Worm (Caenorhabditis elegans) whole organism, dauer: ENCODE measurements around the gene R102.1.

ENCODE experiments used
- unc-62 ChIP-seq: sonication (generic microtip); optimal IDR thresholded peaks from 2 replicates; lab custom pipeline; 2017; ENCODE audit warnings: missing biosample characterization, missing genetic modification reagents, missing genetic modification characterization

Gene R102.1

ce11 chrIV:10697022-10697979 lies 11.5 kb downstream of the R102.1 start, which contains the start of gene allo-1:
TSS of gene allo-1 (minus strand) at chrIV:10697072.
- no peak for TF ChIP-seq unc-62 (GFP tag; lab: Kevin White, UChicago)

DNA sequence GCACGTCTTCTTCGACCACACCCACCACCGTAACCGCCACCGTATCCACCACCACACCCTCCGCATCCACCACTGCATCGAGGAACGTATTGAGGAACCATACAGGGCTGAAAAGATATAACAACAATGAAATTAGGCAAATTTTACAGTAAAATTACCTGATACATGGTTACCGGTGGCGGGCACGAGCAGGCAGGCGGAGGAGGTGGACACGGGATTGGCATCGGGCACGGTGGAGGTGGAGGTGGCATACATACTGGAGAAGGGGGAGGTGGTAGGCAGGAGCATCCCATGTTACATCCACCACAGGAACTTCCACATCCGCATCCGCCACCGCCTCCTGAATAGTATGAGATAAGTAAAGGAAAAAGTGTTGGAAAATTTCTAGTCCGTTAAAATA lies 12.6 kb downstream of the R102.1 start:
- no peak for TF ChIP-seq unc-62 (GFP tag; lab: Kevin White, UChicago)

DNA sequence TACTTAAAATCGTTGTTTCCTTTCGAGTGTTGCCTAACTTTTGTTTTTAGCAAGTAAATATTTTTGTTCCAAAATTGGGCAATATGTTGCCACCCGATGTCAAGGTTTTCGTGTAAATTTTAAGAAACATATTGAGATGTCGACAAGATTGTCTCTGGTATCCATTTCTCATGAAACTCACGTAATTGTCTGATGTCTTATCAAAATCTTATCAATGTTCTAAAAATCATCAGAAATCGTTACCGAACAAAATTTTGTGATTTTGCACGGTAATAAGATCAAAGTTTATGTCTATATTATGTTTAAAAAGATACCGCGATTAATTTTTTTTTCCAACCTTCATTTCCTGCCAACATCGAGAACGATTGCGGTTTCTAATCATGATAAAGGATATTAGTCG lies 13.2 kb downstream of the R102.1 start:
- no peak for TF ChIP-seq unc-62 (GFP tag; lab: Kevin White, UChicago)

ce11 chrIV:10699660-10700059 lies 13.8 kb downstream of the R102.1 start, which contains the start of gene R102.11:
TSS of gene R102.11 (minus strand) at chrIV:10699760.
- no peak for TF ChIP-seq unc-62 (GFP tag; lab: Kevin White, UChicago)

ce11 chrIV:10701866-10702458 lies 16.1 kb downstream of the R102.1 start:
- no peak for TF ChIP-seq unc-62 (GFP tag; lab: Kevin White, UChicago)

DNA sequence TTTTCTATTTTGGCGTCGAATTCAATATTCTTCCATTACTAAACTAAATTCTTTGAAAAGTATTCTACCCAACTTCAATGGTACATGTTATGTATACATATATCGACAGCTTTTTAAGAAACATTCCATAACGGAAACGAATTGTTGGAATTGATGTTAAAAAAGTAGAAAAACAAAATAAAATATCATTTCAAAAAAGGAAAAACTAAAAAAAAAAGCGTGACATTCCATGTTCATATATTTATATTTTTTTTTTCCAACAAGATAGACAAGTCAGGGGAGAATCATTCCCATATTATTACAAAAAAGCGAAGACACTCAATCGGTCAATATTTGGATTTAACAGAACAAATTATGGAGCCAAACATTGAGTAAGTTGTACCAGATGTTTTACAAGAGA lies 19.3 kb downstream of the R102.1 start, which contains the start of gene R102.10:
R102.10 (plus strand) TSS at position 301 of the 400 bp plus-strand sequence.
- TF ChIP-seq unc-62 (GFP tag; lab: Kevin White, UChicago): no peak

DNA sequence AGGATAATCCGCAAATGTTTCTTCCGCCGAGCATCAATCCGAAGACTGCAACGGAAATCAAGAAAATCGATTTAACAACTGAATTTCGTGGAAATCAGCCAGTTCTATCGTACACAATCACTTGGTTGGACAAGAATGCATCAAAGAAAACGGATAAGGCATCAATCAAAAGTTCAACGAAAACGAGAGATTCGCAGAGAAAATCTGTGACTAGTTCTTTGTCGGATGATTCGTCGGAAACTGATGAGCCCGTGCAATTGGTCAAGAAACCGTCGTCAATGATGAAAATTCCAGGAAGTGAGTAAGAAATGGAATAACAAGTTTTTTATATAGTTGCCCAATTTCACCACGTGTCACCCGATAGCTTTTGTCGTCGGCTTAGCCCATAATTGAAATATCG lies 20.2 kb downstream of the R102.1 start, which contains the start of gene R102.6:
R102.6 (minus strand) TSS at position 101 of the 400 bp plus-strand sequence.
- TF ChIP-seq unc-62 (GFP tag; lab: Kevin White, UChicago): no peak

DNA sequence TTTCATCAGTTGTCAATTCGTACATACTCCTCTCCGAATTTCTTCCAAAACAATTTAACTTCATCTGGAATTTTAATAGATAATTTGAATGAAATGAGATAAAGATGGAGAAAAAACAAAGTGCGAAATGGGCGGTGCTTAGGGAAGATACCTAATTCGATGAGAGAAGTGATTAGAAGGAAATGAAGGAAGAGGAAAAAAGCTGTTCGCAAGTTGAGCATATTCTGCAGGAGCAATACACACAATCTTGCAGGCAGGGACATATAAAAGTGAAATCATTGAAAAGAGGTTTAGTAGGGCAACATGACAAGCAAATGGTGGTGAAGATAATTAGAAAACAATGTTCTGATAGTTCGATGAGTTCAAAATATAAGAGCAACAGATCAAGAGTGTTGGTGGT lies 25.9 kb downstream of the R102.1 start, which contains the start of gene glb-21:
glb-21 (minus strand) TSS at position 66 of the 400 bp plus-strand sequence.
- TF ChIP-seq unc-62 (GFP tag; lab: Kevin White, UChicago): no peak

DNA sequence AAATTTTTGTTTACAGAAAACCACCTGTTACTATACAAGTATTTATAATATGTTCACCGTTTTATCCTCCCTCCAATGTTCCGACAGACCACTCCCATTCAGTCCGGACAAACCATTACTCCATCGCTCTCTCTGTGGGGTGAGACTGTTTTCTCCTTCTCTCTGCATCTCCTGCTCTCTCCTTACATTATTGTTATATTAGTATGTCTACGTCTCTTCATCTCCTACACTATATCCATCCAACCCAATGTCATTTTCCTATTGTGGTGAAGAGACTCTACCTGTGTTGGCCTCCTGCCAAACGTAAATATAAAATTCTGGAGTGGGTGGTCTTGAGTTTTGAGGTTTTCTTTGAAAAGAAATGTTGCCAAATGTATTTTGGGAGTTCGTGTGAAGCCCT lies 28.7 kb downstream of the R102.1 start:
- no peak for TF ChIP-seq unc-62 (GFP tag; lab: Kevin White, UChicago)

DNA sequence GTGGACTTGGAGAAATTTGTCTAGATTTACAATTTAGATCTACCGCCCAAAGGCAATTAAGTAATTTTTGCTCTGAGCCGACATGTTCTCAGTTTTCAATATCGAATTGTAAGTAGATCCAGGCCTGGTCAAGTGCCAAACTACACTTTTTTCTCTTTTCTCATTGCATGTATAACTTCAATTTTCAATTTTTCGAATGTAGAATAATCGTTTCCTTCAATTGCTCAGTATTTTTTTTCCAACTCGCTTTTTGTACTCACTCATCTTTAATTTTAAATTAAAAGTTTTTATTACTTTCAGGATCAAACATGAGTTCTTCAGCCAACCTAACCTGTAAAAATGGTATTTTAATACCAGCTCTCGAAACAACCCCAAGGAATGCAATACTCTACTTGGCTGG lies 30.5 kb downstream of the R102.1 start, which contains the start of gene ncx-3:
ncx-3 (plus strand) TSS at position 301 of the 400 bp plus-strand sequence.
- no peak for TF ChIP-seq unc-62 (GFP tag; lab: Kevin White, UChicago)

DNA sequence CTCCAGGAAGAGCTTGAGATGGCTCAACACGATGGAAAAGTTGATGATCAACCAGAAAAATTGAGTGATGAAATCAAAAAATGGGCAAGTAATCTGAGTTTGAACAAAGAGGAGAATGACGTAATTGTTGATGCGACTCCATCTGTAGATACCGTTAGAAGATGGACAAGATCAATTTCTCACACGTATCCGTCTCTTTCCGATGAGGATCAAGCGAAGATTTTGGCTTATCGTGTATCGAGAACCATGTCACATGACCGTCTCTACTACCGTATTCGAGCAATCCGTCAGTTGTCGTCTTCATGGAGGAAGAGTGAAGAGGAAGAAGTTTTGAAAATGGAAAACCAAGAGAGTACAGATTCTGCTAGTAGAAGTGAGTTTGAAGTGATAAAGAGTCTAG lies 32.2 kb downstream of the R102.1 start:
- TF ChIP-seq unc-62 (GFP tag; lab: Kevin White, UChicago): no peak

DNA sequence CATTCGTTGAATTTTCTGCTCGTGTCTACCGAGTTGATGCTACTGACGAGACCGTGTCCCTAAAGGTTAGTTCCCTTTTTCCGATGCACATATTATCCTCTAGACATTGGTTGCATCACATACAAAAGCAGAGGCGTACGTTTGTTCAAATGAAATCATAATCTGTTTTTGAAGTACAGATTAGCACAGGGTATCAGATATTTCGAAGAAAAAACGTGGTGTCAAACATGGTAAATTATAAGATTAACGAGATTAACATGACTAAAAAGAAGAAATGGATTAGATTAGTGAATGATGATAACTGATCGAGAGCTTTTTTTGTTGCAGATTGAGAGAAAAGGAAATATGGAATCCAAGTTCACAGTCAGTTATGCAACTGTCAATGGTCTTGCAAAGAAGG lies 33.0 kb downstream of the R102.1 start:
- no peak for TF ChIP-seq unc-62 (GFP tag; lab: Kevin White, UChicago)

DNA sequence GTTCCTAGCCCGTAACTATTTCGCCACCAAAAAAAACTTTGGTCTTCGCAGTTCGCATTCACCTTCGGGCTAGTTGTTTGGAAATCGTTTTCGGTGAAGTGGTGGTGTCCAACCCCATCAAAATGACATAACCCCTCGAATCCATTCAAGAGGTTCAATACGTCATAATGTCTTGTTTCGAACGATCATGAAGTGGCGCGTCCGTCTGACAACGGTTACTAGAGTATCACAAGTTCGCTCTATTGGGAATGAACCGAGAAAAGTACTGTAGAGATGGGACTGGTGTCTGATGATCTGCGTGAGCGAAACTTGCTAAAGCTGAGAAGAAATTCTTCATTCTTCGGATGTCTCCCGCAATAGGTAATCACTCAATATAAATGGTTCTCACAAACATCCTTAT lies 41.9 kb downstream of the R102.1 start, which contains the start of gene ZC168.2:
ZC168.2 (plus strand) TSS at position 301 of the 400 bp plus-strand sequence.
- TF ChIP-seq unc-62 (GFP tag; lab: Kevin White, UChicago): no peak

DNA sequence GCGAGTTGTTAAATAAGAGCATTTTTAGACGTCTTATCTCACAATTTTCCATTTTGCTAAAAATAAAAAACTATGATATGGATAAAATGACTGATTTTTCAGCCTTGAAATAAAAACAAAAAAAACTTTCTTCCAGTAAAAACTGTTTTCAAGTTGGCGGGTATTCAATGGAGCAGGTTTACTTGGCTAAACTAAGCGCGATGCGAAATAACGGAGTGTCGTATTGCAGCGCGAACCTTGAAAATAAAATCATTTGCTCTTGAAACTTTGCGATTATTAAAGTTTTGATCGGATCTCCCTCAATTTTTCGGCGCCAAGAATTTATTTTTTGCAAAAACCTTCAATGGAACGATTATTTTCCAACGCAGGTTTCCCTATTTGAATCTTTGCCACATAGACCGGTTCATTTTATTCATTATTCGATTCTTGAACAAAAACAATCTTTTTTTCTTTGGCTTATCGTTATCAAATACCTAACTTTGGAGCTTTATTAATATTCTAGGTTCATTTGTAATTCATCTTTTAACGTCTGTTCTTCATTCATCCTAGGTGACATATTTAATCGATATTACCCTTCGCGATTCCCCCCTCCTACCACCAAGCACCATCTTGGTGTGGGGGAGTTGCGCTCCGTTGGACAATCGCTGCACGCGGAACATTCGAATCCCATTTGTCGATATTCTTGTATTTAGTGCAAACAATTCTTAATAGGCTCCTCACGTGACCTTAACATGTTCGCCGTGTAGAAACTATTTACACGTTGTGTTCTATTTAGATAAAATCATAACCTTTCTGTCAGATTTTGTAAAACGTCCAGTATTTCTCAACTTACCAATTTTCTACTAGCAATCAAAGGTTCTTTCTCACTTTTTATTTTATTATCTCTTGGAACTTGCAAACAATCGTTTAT lies 48.9 kb downstream of the R102.1 start, which contains the start of the genes orc-5 and cyb-1:
orc-5 (minus strand) TSS at position 62 of the 910 bp plus-strand sequence.
cyb-1 (plus strand) TSS at position 690 of the 910 bp plus-strand sequence.
- TF ChIP-seq unc-62 (GFP tag; lab: Kevin White, UChicago): no peak
